Fruit fly (Drosophila melanogaster): ENCODE results near the gene CG2116.

CG2116 gene

dm6 chrX:8113386-8114279 is 16.0 kb upstream of the CG2116 start (continued):
- no peak for TF ChIP-seq CG16813 (GFP tag; IDR thresholded peaks at IDR 0.05; ENCODE audit: partially characterized antibody)
- TF ChIP-seq zfh1 (GFP tag; IDR thresholded peaks at IDR 0.05): peak; percentile 26; the same call in 1 of the 3 replicates
- 0 out of 3 replicates have a peak, but pooled peaks have one; percentile 40 for TF ChIP-seq CG11560 (tag; IDR thresholded peaks at IDR 0.05)
- no peak for TF ChIP-seq sna (GFP tag; IDR thresholded peaks at IDR 0.05; ENCODE audit: partially characterized antibody)
- no peak for TF ChIP-seq hbn (GFP tag; IDR thresholded peaks at IDR 0.05; ENCODE audit: partially characterized antibody)
- TF ChIP-seq Antp (GFP tag; optimal IDR thresholded peaks at IDR 0.05): peak; percentile 11
- TF ChIP-seq repo (GFP tag; optimal IDR thresholded peaks at IDR 0.05): no peak
- no peak for TF ChIP-seq CG14965 (GFP tag; optimal IDR thresholded peaks at IDR 0.05; ENCODE audit: borderline replicate concordance)
- TF ChIP-seq Mad (GFP tag; optimal IDR thresholded peaks at IDR 0.05): no peak
- TF ChIP-seq CG6254 (GFP tag; optimal IDR thresholded peaks at IDR 0.05): no peak
- no peak for TF ChIP-seq fd64A (GFP tag; optimal IDR thresholded peaks at IDR 0.05)
- peak; percentile 73 for TF ChIP-seq cwo (GFP tag; optimal IDR thresholded peaks at IDR 0.05)
- TF ChIP-seq Hmr (GFP tag; optimal IDR thresholded peaks at IDR 0.05): peak; percentile 84
- TF ChIP-seq HmgD (GFP tag; optimal IDR thresholded peaks at IDR 0.05): no peak
- TF ChIP-seq CG13287 (GFP tag; IDR thresholded peaks at IDR 0.05; ENCODE audit: partially characterized antibody): no peak
- no peak for TF ChIP-seq CG33213 (GFP tag; optimal IDR thresholded peaks at IDR 0.05)
- TF ChIP-seq ato (GFP tag; IDR thresholded peaks at IDR 0.05; ENCODE audit: partially characterized antibody): no peak
- TF ChIP-seq CG7928 (GFP tag; optimal IDR thresholded peaks at IDR 0.05): no peak
- TF ChIP-seq CG1647 (GFP tag; optimal IDR thresholded peaks at IDR 0.05): peak; percentile 42
- no peak for TF ChIP-seq sc (optimal IDR thresholded peaks at IDR 0.05)
- TF ChIP-seq sc (GFP tag; optimal IDR thresholded peaks at IDR 0.05): no peak
- TF ChIP-seq tx (GFP tag; optimal IDR thresholded peaks at IDR 0.05): peak; percentile 43
- TF ChIP-seq btn (GFP tag; optimal IDR thresholded peaks at IDR 0.05): no peak
- TF ChIP-seq slbo (GFP tag; IDR thresholded peaks at IDR 0.05): peak; percentile 89
- TF ChIP-seq ap (GFP tag; IDR thresholded peaks at IDR 0.05): no peak
- no peak for TF ChIP-seq CG10267 (tag; optimal IDR thresholded peaks at IDR 0.05)
- no peak for TF ChIP-seq croc (GFP tag; conservative IDR thresholded peaks at IDR 0.05)
- peak; percentile 72 for TF ChIP-seq Poxn (GFP tag; IDR thresholded peaks at IDR 0.05)
- TF ChIP-seq Lpt (GFP tag; optimal IDR thresholded peaks at IDR 0.05): no peak
- TF ChIP-seq CG7357 (GFP tag; IDR thresholded peaks at IDR 0.05): peak; percentile 58; the same call in 2 of the 3 replicates
- peak; percentile 84 for TF ChIP-seq Ets65A (GFP tag)
- peak; percentile 43; the same call in 1 of the 2 replicates for TF ChIP-seq E2f1 (GFP tag; IDR thresholded peaks at IDR 0.05)
- TF ChIP-seq CG8765 (GFP tag; IDR thresholded peaks at IDR 0.05): no peak; the same call in 1 of the 2 replicates
- TF ChIP-seq ac (GFP tag; optimal IDR thresholded peaks at IDR 0.05): no peak
- TF ChIP-seq CG3163 (GFP tag; optimal IDR thresholded peaks at IDR 0.05): peak; percentile 35
- TF ChIP-seq CG2202 (tag; optimal IDR thresholded peaks at IDR 0.05): no peak
- peak; percentile 21 for TF ChIP-seq sd (tag; optimal IDR thresholded peaks at IDR 0.05)
- TF ChIP-seq Six4 (GFP tag; optimal IDR thresholded peaks at IDR 0.05): no peak
- TF ChIP-seq dm (GFP tag; optimal IDR thresholded peaks at IDR 0.05): no peak
- TF ChIP-seq danr (GFP tag; IDR thresholded peaks at IDR 0.05): no peak
- peak; percentile 63 for TF ChIP-seq PHDP (tag; optimal IDR thresholded peaks at IDR 0.05)
- no peak for TF ChIP-seq ab (GFP tag; optimal IDR thresholded peaks at IDR 0.05)
- TF ChIP-seq vvl (GFP tag; IDR thresholded peaks at IDR 0.05): peak; percentile 56; the same call in 1 of the 2 replicates
- TF ChIP-seq CG5180 (GFP tag; optimal IDR thresholded peaks at IDR 0.05): no peak
- peak; percentile 36 for TF ChIP-seq emc (GFP tag; optimal IDR thresholded peaks at IDR 0.05)
- no peak for TF ChIP-seq HLH4C (GFP tag; IDR thresholded peaks at IDR 0.05; ENCODE audit: partially characterized antibody)
- no peak for TF ChIP-seq pfk (GFP tag; optimal IDR thresholded peaks at IDR 0.05)
- TF ChIP-seq CG13424 (tag; optimal IDR thresholded peaks at IDR 0.05): peak; percentile 66
- no peak for TF ChIP-seq CG10543 (GFP tag; optimal IDR thresholded peaks at IDR 0.05)
